Worm (Caenorhabditis elegans) whole organism, L2 larva: ENCODE results near the gene pks-1.

ENCODE experiments used
- C34F6.9 ChIP-seq: fragments of 150-350 bp; optimal IDR thresholded peaks from 2 replicates; lab custom pipeline; 2014; ENCODE audit warnings: missing biosample characterization, missing genetic modification characterization
- F13H6.1 ChIP-seq: sonication (generic microtip); optimal IDR thresholded peaks from 2 replicates; lab custom pipeline; 2016; ENCODE audit warnings: missing genetic modification characterization, missing compliant biosample characterization
- R02D3.7 ChIP-seq: fragments of 150-350 bp; optimal IDR thresholded peaks from 2 replicates; lab custom pipeline; 2014; ENCODE audit warnings: missing biosample characterization, missing genetic modification characterization
- Y55F3AM.14 ChIP-seq: fragments of 200-800 bp; sonication (Bioruptor generic); optimal IDR thresholded peaks from 2 replicates; lab custom pipeline; 2018; ENCODE audit warnings: mild to moderate bottlenecking, missing genetic modification characterization, missing compliant biosample characterization
- ZK546.5 ChIP-seq: sonication (generic microtip); optimal IDR thresholded peaks from 2 replicates; lab custom pipeline; 2017; ENCODE audit warnings: missing biosample characterization, missing genetic modification characterization
- alr-1 ChIP-seq: fragments of 150-350 bp; optimal IDR thresholded peaks from 2 replicates; lab custom pipeline; 2014; ENCODE audit warnings: missing biosample characterization, missing genetic modification characterization
- aly-2 ChIP-seq: fragments of 150-350 bp; optimal IDR thresholded peaks from 2 replicates; lab custom pipeline; 2014; ENCODE audit warnings: missing biosample characterization, missing genetic modification characterization
- ama-1 ChIP-seq: fragments of 150-350 bp; optimal IDR thresholded peaks from 2 replicates; lab custom pipeline; 2018; ENCODE audit warnings: inconsistent platforms
- blmp-1 ChIP-seq: sonication (generic microtip); optimal IDR thresholded peaks from 2 replicates; lab custom pipeline; 2017; ENCODE audit warnings: missing genetic modification characterization, mild to moderate bottlenecking, missing compliant biosample characterization, antibody characterized with exemption, moderate library complexity; ENCODE audit not compliant: insufficient read depth
- ceh-16 ChIP-seq: fragments of 150-350 bp; optimal IDR thresholded peaks from 2 replicates; lab custom pipeline; 2014; ENCODE audit warnings: missing biosample characterization, missing genetic modification characterization
- ceh-82 ChIP-seq: fragments of 150-350 bp; optimal IDR thresholded peaks from 2 replicates; lab custom pipeline; 2014; ENCODE audit warnings: missing biosample characterization, missing genetic modification characterization
- crh-2 ChIP-seq: sonication (generic microtip); optimal IDR thresholded peaks from 2 replicates; lab custom pipeline; 2017; ENCODE audit warnings: missing biosample characterization, missing genetic modification characterization
- dmd-4 ChIP-seq: sonication (generic microtip); optimal IDR thresholded peaks from 2 replicates; lab custom pipeline; 2017; ENCODE audit warnings: missing biosample characterization, missing genetic modification characterization
- egl-27 ChIP-seq: sonication (generic microtip); optimal IDR thresholded peaks from 3 replicates; lab custom pipeline; 2017; ENCODE audit warnings: missing biosample characterization, missing genetic modification reagents, missing genetic modification characterization
- elt-1 ChIP-seq: fragments of 150-350 bp; optimal IDR thresholded peaks from 2 replicates; lab custom pipeline; 2014; ENCODE audit warnings: missing biosample characterization, missing genetic modification characterization
- elt-3 ChIP-seq: sonication (generic microtip); optimal IDR thresholded peaks from 2 replicates; lab custom pipeline; 2017; ENCODE audit warnings: missing biosample characterization, missing genetic modification characterization
- fos-1 ChIP-seq: fragments of 150-350 bp; optimal IDR thresholded peaks from 2 replicates; lab custom pipeline; 2014; ENCODE audit warnings: missing biosample characterization, missing genetic modification characterization
- gmeb-1 ChIP-seq: fragments of 150-350 bp; optimal IDR thresholded peaks from 2 replicates; lab custom pipeline; 2014; ENCODE audit warnings: missing biosample characterization, missing genetic modification characterization
- lin-11 ChIP-seq: fragments of 150-350 bp; sonication (generic microtip); optimal IDR thresholded peaks from 2 replicates; lab custom pipeline; 2014; ENCODE audit warnings: missing biosample characterization, missing genetic modification characterization, inconsistent platforms, mixed read lengths
- lin-13 ChIP-seq: fragments of 150-350 bp; optimal IDR thresholded peaks from 2 replicates; lab custom pipeline; 2014; ENCODE audit warnings: missing biosample characterization, missing genetic modification reagents, missing genetic modification characterization
- lin-39 ChIP-seq: fragments of 150-350 bp; optimal IDR thresholded peaks from 2 replicates; lab custom pipeline; 2014; ENCODE audit warnings: missing biosample characterization, missing genetic modification reagents, missing genetic modification characterization
- lsy-2 ChIP-seq, 2 experiments: fragments of 150-350 bp in 1 of 2; sonication (generic microtip) in 1 of 2; optimal IDR thresholded peaks; 2 replicates each; lab custom pipeline; 2014 to 2017; ENCODE audit warnings: missing biosample characterization in 2 of 2, missing genetic modification characterization in 2 of 2
- mab-5 ChIP-seq: fragments of 150-350 bp; optimal IDR thresholded peaks from 2 replicates; lab custom pipeline; 2014; ENCODE audit warnings: missing biosample characterization, missing genetic modification characterization
- mbf-1 ChIP-seq: sonication (generic microtip); optimal IDR thresholded peaks from 2 replicates; lab custom pipeline; 2017; ENCODE audit warnings: missing biosample characterization, missing genetic modification characterization
- mdl-1 ChIP-seq, 2 experiments: fragments of 150-350 bp in 1 of 2; sonication (generic microtip) in 1 of 2; optimal IDR thresholded peaks; 2 replicates each; lab custom pipeline; 2017; ENCODE audit warnings: missing biosample characterization in 2 of 2, missing genetic modification characterization in 2 of 2
- nhr-10 ChIP-seq: sonication (generic microtip); optimal IDR thresholded peaks from 2 replicates; lab custom pipeline; 2017; ENCODE audit warnings: missing biosample characterization, missing genetic modification characterization
- nhr-11 ChIP-seq: fragments of 150-350 bp; optimal IDR thresholded peaks from 2 replicates; lab custom pipeline; 2014; ENCODE audit warnings: missing biosample characterization, missing genetic modification characterization
- nhr-12 ChIP-seq: fragments of 150-350 bp; optimal IDR thresholded peaks from 2 replicates; lab custom pipeline; 2014; ENCODE audit warnings: missing biosample characterization, missing genetic modification characterization
- nhr-129 ChIP-seq: fragments of 150-350 bp; optimal IDR thresholded peaks from 2 replicates; lab custom pipeline; 2014; ENCODE audit warnings: missing biosample characterization, missing genetic modification characterization
- nhr-21 ChIP-seq: fragments of 150-350 bp; optimal IDR thresholded peaks from 2 replicates; lab custom pipeline; 2014; ENCODE audit warnings: missing biosample characterization, missing genetic modification characterization
- nhr-23 ChIP-seq: fragments of 150-350 bp; optimal IDR thresholded peaks from 2 replicates; lab custom pipeline; 2014; ENCODE audit warnings: missing biosample characterization, missing genetic modification reagents, missing genetic modification characterization
- nhr-237 ChIP-seq: fragments of 150-350 bp; optimal IDR thresholded peaks from 2 replicates; lab custom pipeline; 2014; ENCODE audit warnings: missing biosample characterization, missing genetic modification characterization
- nhr-25 ChIP-seq: fragments of 150-350 bp; sonication (generic microtip); optimal IDR thresholded peaks from 3 replicates; lab custom pipeline; 2014; ENCODE audit warnings: missing biosample characterization, missing genetic modification characterization
- nhr-6 ChIP-seq: fragments of 150-350 bp; optimal IDR thresholded peaks from 2 replicates; lab custom pipeline; 2014; ENCODE audit warnings: missing biosample characterization, missing genetic modification characterization
- nhr-77 ChIP-seq: fragments of 150-350 bp; optimal IDR thresholded peaks from 2 replicates; lab custom pipeline; 2014; ENCODE audit warnings: missing biosample characterization, missing genetic modification characterization
- peb-1 ChIP-seq: fragments of 150-350 bp; optimal IDR thresholded peaks from 2 replicates; lab custom pipeline; 2014; ENCODE audit warnings: missing biosample characterization, missing genetic modification characterization
- sem-4 ChIP-seq: fragments of 150-350 bp; optimal IDR thresholded peaks from 2 replicates; lab custom pipeline; 2014; ENCODE audit warnings: missing biosample characterization, missing genetic modification reagents, missing genetic modification characterization
- skn-1 ChIP-seq: sonication (generic microtip); optimal IDR thresholded peaks from 2 replicates; lab custom pipeline; 2017; ENCODE audit warnings: missing biosample characterization, missing genetic modification characterization
- sma-3 ChIP-seq: sonication (generic microtip); optimal IDR thresholded peaks from 2 replicates; lab custom pipeline; 2016; ENCODE audit warnings: missing genetic modification reagents, missing genetic modification characterization, missing compliant biosample characterization
- sma-9 ChIP-seq, 2 experiments: fragments of 150-350 bp in 1 of 2; sonication (generic microtip) in 1 of 2; optimal IDR thresholded peaks; 2 replicates each; lab custom pipeline; 2014 to 2016; ENCODE audit warnings: missing genetic modification characterization in 2 of 2, mild to moderate bottlenecking in 1 of 2, missing biosample characterization in 1 of 2, missing compliant biosample characterization in 1 of 2, missing genetic modification reagents in 1 of 2, moderate library complexity in 1 of 2
- snpc-4 ChIP-seq: fragments of 150-350 bp; optimal IDR thresholded peaks from 2 replicates; lab custom pipeline; 2014; ENCODE audit warnings: missing biosample characterization, missing genetic modification characterization
- unc-39 ChIP-seq: fragments of 150-350 bp; optimal IDR thresholded peaks from 2 replicates; lab custom pipeline; 2014; ENCODE audit warnings: missing biosample characterization, missing genetic modification characterization
- unc-55 ChIP-seq: fragments of 150-350 bp; sonication (generic microtip); optimal IDR thresholded peaks from 3 replicates; lab custom pipeline; 2014; ENCODE audit warnings: missing biosample characterization, missing genetic modification reagents, missing genetic modification characterization
- unc-62 ChIP-seq: fragments of 150-350 bp; optimal IDR thresholded peaks from 2 replicates; lab custom pipeline; 2014; ENCODE audit warnings: missing biosample characterization, missing genetic modification reagents, missing genetic modification characterization
- zag-1 ChIP-seq: fragments of 150-350 bp; optimal IDR thresholded peaks from 2 replicates; lab custom pipeline; 2014; ENCODE audit warnings: missing biosample characterization, missing genetic modification characterization
- ztf-1 ChIP-seq: fragments of 200-800 bp; sonication (Bioruptor generic); conservative IDR thresholded peaks from 2 replicates; pipeline ENCODE4 v1.3.6; 2022; ENCODE audit warnings: missing genetic modification characterization, missing compliant biosample characterization
- ztf-11 ChIP-seq: sonication (generic microtip); optimal IDR thresholded peaks from 2 replicates; lab custom pipeline; 2017; ENCODE audit warnings: missing biosample characterization, missing genetic modification characterization
- ztf-4 ChIP-seq: fragments of 150-350 bp; optimal IDR thresholded peaks from 2 replicates; lab custom pipeline; 2014; ENCODE audit warnings: missing biosample characterization, missing genetic modification characterization

pks-1 gene

DNA sequence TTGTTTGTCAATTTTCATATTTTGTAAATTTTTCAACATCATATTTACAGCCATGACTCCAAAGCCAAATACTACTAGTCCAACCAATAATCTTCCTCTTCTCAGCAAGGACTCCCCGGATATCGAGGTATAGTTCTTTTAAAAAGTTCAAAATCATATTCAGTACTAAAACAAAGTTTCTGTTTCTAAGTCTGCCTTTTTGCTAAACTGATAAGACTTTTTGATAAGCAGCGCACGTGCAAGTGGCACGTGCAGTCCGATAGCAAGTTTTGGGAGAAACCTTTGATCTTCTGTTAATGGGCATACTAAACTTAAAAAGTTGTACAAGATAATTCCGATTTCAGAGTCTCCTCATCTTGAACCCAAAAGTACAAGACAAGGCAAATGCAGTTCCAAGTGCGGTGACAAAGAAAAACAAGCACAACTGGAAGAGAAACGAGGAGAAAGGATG lies 54.2 kb downstream of the pks-1 start, which contains the start of gene dpyd-1:
TSS of gene dpyd-1 (plus strand) at position 51 of the 451 bp plus-strand sequence.
- TF ChIP-seq ztf-4 (tag; lab: Kevin White, UChicago) (no peak), sma-9 (GFP tag; optimal IDR thresholded peaks at IDR 0.05; lab: Kevin White, UChicago) (peak; percentile 94), sma-9 (tag; optimal IDR thresholded peaks at IDR 0.05; lab: Kevin White, UChicago) (no peak), dmd-4 (tag; lab: Kevin White, UChicago) (no peak), lin-39 (tag; lab: Kevin White, UChicago) (no peak), alr-1 (tag; lab: Kevin White, UChicago) (no peak), ZK546.5 (no peak), nhr-23 (tag; lab: Kevin White, UChicago) (no peak), lin-13 (GFP tag; lab: Kevin White, UChicago) (no peak), nhr-237 (no peak), peb-1 (tag; lab: Kevin White, UChicago) (no peak), nhr-11 (tag; lab: Kevin White, UChicago) (no peak), nhr-77 (tag; lab: Kevin White, UChicago) (no peak), egl-27 (peak; percentile 6), Y55F3AM.14 (no peak), unc-55 (GFP tag; lab: Kevin White, UChicago) (no peak), snpc-4 (tag; lab: Kevin White, UChicago) (no peak), crh-2 (peak; percentile 76), F13H6.1 (tag; lab: Kevin White, UChicago) (no peak), zag-1 (tag; lab: Kevin White, UChicago) (no peak), ztf-11 (no peak), nhr-6 (tag; lab: Kevin White, UChicago) (no peak), ztf-1 (GFP tag; lab: Robert Waterston, UW) (no peak), sma-3 (GFP tag; lab: Kevin White, UChicago) (peak; percentile 19), unc-62 (GFP tag; lab: Kevin White, UChicago) (no peak), ama-1 (no peak), gmeb-1 (peak; percentile 32), nhr-25 (tag; lab: Kevin White, UChicago) (peak; percentile 9), unc-39 (tag; lab: Kevin White, UChicago) (no peak), nhr-129 (peak; percentile 6), elt-3 (tag; lab: Kevin White, UChicago) (no peak), aly-2 (no peak), nhr-12 (no peak), mab-5 (tag; lab: Kevin White, UChicago) (no peak), lsy-2 (tag; optimal IDR thresholded peaks at IDR 0.05; lab: Kevin White, UChicago) (no peak), R02D3.7 (tag; lab: Kevin White, UChicago) (no peak), blmp-1 (tag; lab: Kevin White, UChicago) (peak; percentile 35), mbf-1 (tag; lab: Kevin White, UChicago) (no peak), sem-4 (no peak), elt-1 (no peak), C34F6.9 (tag; lab: Kevin White, UChicago) (no peak), ceh-82 (tag; lab: Kevin White, UChicago) (no peak), nhr-21 (tag; lab: Kevin White, UChicago) (peak; percentile 16), ceh-16 (no peak), skn-1 (no peak), mdl-1 (tag; optimal IDR thresholded peaks at IDR 0.05; lab: Kevin White, UChicago) (peak; percentile 86 to 89), nhr-10 (no peak), lin-11 (tag; lab: Kevin White, UChicago) (no peak), fos-1 (tag; lab: Kevin White, UChicago) (peak; percentile 26)
